Worm (Caenorhabditis elegans): ENCODE data around the gene lin-7.

DNA sequence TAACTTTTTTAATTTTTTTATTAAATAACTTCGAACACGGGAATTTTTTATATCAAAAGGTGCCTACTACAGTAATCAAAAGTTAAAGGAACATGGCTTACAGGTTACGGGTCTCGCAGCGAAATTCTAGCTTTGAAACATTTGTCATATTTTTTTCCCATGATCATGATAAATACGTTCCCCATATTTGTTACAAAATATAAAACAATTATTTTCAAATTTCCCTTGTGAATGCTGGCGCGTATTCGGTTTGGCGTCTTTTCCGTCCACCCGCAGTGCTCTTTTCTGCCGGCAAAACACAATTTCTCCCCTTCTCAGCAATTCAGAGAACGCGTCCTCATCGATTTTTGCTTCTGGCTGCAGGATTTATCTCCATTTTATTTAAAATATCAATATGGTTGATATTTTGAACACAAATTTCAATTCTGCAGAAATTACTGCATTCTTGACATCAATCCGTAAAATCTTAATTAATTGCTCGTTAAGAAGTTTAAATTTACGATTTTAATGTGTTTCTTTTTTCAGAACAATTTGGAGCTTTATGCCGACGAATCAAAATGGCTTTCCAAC lies 16.1 kb upstream of the lin-7 start, which contains the start of gene imb-2:
- TF ChIP-seq hmg-1.2 (GFP tag; IDR thresholded peaks at IDR 0.05), result peak; percentile 10; the same call in 1 of the 2 replicates
- TF ChIP-seq nfya-2 (GFP tag; IDR thresholded peaks at IDR 0.05), result no peak
- no peak for TF ChIP-seq Y67H2A.10 (GFP tag; conservative IDR thresholded peaks at IDR 0.05)
- no peak for TF ChIP-seq ama-1 (optimal IDR thresholded peaks at IDR 0.05)
- TF ChIP-seq ama-1 (GFP tag; optimal IDR thresholded peaks at IDR 0.05), result no peak
- no peak for TF ChIP-seq unc-62 (GFP tag; optimal IDR thresholded peaks at IDR 0.05)
- TF ChIP-seq B0261.1 (tag; optimal IDR thresholded peaks at IDR 0.05), result no peak
